Worm (Caenorhabditis elegans) whole organism, L4 larva: ENCODE data around the gene C27C12.1.

Experiments
- F26F4.8 ChIP-seq: fragments of 200-800 bp; sonication (Bioruptor generic); conservative IDR thresholded peaks from 2 replicates; pipeline ENCODE4 v1.3.6; 2022; ENCODE audit warnings: missing genetic modification characterization, missing compliant biosample characterization
- F37D6.2 ChIP-seq: sonication (generic microtip); optimal IDR thresholded peaks from 2 replicates; lab custom pipeline; 2016; ENCODE audit warnings: mild to moderate bottlenecking, missing genetic modification characterization, missing compliant biosample characterization
- F44E2.7 ChIP-seq: fragments of 200-800 bp; sonication (Bioruptor generic); IDR thresholded peaks from 2 replicates; pipeline ENCODE4 v2.1.2; 2022; ENCODE audit warnings: missing genetic modification characterization, missing compliant biosample characterization
- F49E8.2 ChIP-seq: sonication (generic microtip); optimal IDR thresholded peaks from 2 replicates; lab custom pipeline; 2016; ENCODE audit warnings: missing compliant biosample characterization, mild to moderate bottlenecking, missing genetic modification characterization, borderline replicate concordance
- Y75B8A.6 ChIP-seq: fragments of 200-800 bp; sonication (Bioruptor generic); IDR thresholded peaks from 2 replicates; pipeline ENCODE4 v1.3.6; 2022; ENCODE audit warnings: missing genetic modification reagents, missing genetic modification characterization, missing compliant biosample characterization
- aha-1 ChIP-seq: fragments of 150-350 bp; peaks from one replicate; lab custom pipeline; 2014; ENCODE audit warnings: missing biosample characterization, missing genetic modification characterization
- aly-2 ChIP-seq: sonication (generic microtip); optimal IDR thresholded peaks from 2 replicates; lab custom pipeline; 2018; ENCODE audit warnings: missing biosample characterization, missing genetic modification characterization
- ama-1 ChIP-seq: fragments of 150-350 bp; optimal IDR thresholded peaks from 2 replicates; lab custom pipeline; 2014; ENCODE audit warnings: inconsistent platforms, mixed read lengths
- arid-1 ChIP-seq: fragments of 200-800 bp; sonication (Bioruptor generic); conservative IDR thresholded peaks from 2 replicates; pipeline ENCODE4 v1.3.6; 2022; ENCODE audit warnings: missing genetic modification reagents, missing genetic modification characterization, missing compliant biosample characterization
- attf-4 ChIP-seq: sonication (generic microtip); optimal IDR thresholded peaks from 3 replicates; lab custom pipeline; 2017; ENCODE audit warnings: missing biosample characterization, missing genetic modification characterization
- ceh-32 ChIP-seq: sonication (generic microtip); optimal IDR thresholded peaks from 2 replicates; lab custom pipeline; 2016; ENCODE audit warnings: mild to moderate bottlenecking, missing genetic modification characterization, missing compliant biosample characterization; ENCODE audit not compliant: poor library complexity
- ceh-62 ChIP-seq: sonication (generic microtip); optimal IDR thresholded peaks from 2 replicates; lab custom pipeline; 2017; ENCODE audit warnings: missing biosample characterization, missing genetic modification characterization
- ceh-82 ChIP-seq: sonication (generic microtip); optimal IDR thresholded peaks from 2 replicates; lab custom pipeline; 2017; ENCODE audit warnings: missing biosample characterization, missing genetic modification characterization
- ctbp-1 ChIP-seq: fragments of 200-800 bp; sonication (Bioruptor generic); IDR thresholded peaks from 2 replicates; pipeline ENCODE4 v1.3.6; 2022; ENCODE audit warnings: missing genetic modification reagents, missing genetic modification characterization, missing compliant biosample characterization
- daf-12 ChIP-seq: fragments of 150-350 bp; optimal IDR thresholded peaks from 2 replicates; lab custom pipeline; 2014; ENCODE audit warnings: missing biosample characterization, missing genetic modification reagents, missing genetic modification characterization
- daf-16 ChIP-seq, 3 experiments: sonication (generic microtip); optimal IDR thresholded peaks; 2 replicates each; lab custom pipeline; 2016 to 2017; ENCODE audit warnings: missing genetic modification characterization in 3 of 3, missing genetic modification reagents in 3 of 3, mild to moderate bottlenecking in 2 of 3, missing compliant biosample characterization in 2 of 3, missing biosample characterization in 1 of 3, moderate library complexity in 1 of 3
- dmd-9 ChIP-seq: fragments of 200-800 bp; sonication (Bioruptor generic); IDR thresholded peaks from 2 replicates; pipeline ENCODE4 v1.3.6; 2022; ENCODE audit warnings: missing genetic modification reagents, missing genetic modification characterization, missing compliant biosample characterization
- dpl-1 ChIP-seq: fragments of 150-350 bp; optimal IDR thresholded peaks from 2 replicates; lab custom pipeline; 2014; ENCODE audit warnings: missing biosample characterization, missing genetic modification reagents, missing genetic modification characterization
- duxl-1 ChIP-seq: sonication (generic microtip); optimal IDR thresholded peaks from 2 replicates; lab custom pipeline; 2016; ENCODE audit warnings: mild to moderate bottlenecking, missing genetic modification characterization, moderate library complexity, missing compliant biosample characterization; ENCODE audit not compliant: poor library complexity
- egl-43 ChIP-seq: fragments of 200-800 bp; sonication (Bioruptor generic); IDR thresholded peaks from 2 replicates; pipeline ENCODE4 v1.3.6; 2022; ENCODE audit warnings: missing genetic modification reagents, missing genetic modification characterization, missing compliant biosample characterization
- fkh-10 ChIP-seq: fragments of 150-350 bp; optimal IDR thresholded peaks from 2 replicates; lab custom pipeline; 2014; ENCODE audit warnings: missing biosample characterization, missing genetic modification reagents, missing genetic modification characterization
- fos-1 ChIP-seq: fragments of 150-350 bp; optimal IDR thresholded peaks from 2 replicates; lab custom pipeline; 2014; ENCODE audit warnings: missing biosample characterization, missing genetic modification characterization
- gei-8 ChIP-seq: fragments of 200-800 bp; sonication (Bioruptor generic); optimal IDR thresholded peaks from 2 replicates; lab custom pipeline; 2018; ENCODE audit warnings: mild to moderate bottlenecking, missing genetic modification characterization, missing compliant biosample characterization
- hmg-1.1 ChIP-seq: fragments of 200-800 bp; sonication (Bioruptor generic); IDR thresholded peaks from 2 replicates; pipeline ENCODE4 v1.3.6; 2022; ENCODE audit warnings: missing genetic modification reagents, missing genetic modification characterization, missing compliant biosample characterization
- jun-1 ChIP-seq: fragments of 150-350 bp; optimal IDR thresholded peaks from 2 replicates; lab custom pipeline; 2014; ENCODE audit warnings: missing biosample characterization, missing genetic modification reagents, missing genetic modification characterization
- lin-1 ChIP-seq: fragments of 200-800 bp; sonication (Bioruptor generic); IDR thresholded peaks from 2 replicates; pipeline ENCODE4 v1.3.6; 2022; ENCODE audit warnings: missing genetic modification reagents, missing genetic modification characterization, missing compliant biosample characterization
- lin-38 ChIP-seq: fragments of 200-800 bp; sonication (Bioruptor generic); IDR thresholded peaks from 2 replicates; pipeline ENCODE4 v1.3.6; 2022; ENCODE audit warnings: missing genetic modification reagents, missing genetic modification characterization, missing compliant biosample characterization
- lsy-2 ChIP-seq, 2 experiments: fragments of 150-350 bp in 1 of 2; sonication (generic microtip) in 1 of 2; optimal IDR thresholded peaks; 2 replicates each; lab custom pipeline; 2014 to 2017; ENCODE audit warnings: missing biosample characterization in 2 of 2, missing genetic modification characterization in 2 of 2
- madf-5 ChIP-seq, 2 experiments: fragments of 200-800 bp; sonication (Bioruptor generic); IDR thresholded peaks; 2 replicates each; pipeline ENCODE4 v1.3.6; 2022; ENCODE audit warnings: missing compliant biosample characterization in 2 of 2, missing genetic modification characterization in 2 of 2
- madf-9 ChIP-seq: fragments of 200-800 bp; sonication (Bioruptor generic); conservative IDR thresholded peaks from 2 replicates; pipeline ENCODE4 v1.3.6; 2022; ENCODE audit warnings: missing genetic modification reagents, missing genetic modification characterization, missing compliant biosample characterization
- mdl-1 ChIP-seq, 2 experiments: fragments of 150-350 bp in 1 of 2; sonication (generic microtip) in 1 of 2; optimal IDR thresholded peaks; 2 replicates each; lab custom pipeline; 2014 to 2017; ENCODE audit warnings: missing biosample characterization in 2 of 2, missing genetic modification characterization in 2 of 2
- mdt-29 ChIP-seq: fragments of 200-800 bp; sonication (Bioruptor generic); IDR thresholded peaks from 2 replicates; pipeline ENCODE4 v1.3.6; 2022; ENCODE audit warnings: missing genetic modification reagents, missing genetic modification characterization, missing compliant biosample characterization
- mep-1 ChIP-seq: fragments of 150-350 bp; sonication (generic microtip); optimal IDR thresholded peaks from 3 replicates; lab custom pipeline; 2014; ENCODE audit warnings: missing biosample characterization, missing genetic modification characterization
- mes-2 ChIP-seq: sonication (generic microtip); optimal IDR thresholded peaks from 2 replicates; lab custom pipeline; 2016; ENCODE audit warnings: missing genotype, mild to moderate bottlenecking, missing genetic modification characterization, missing compliant biosample characterization; ENCODE audit not compliant: poor library complexity, severe bottlenecking
- nhr-10 ChIP-seq: fragments of 150-350 bp; optimal IDR thresholded peaks from 2 replicates; lab custom pipeline; 2014; ENCODE audit warnings: missing biosample characterization, missing genetic modification characterization
- nhr-28 ChIP-seq: fragments of 150-350 bp; optimal IDR thresholded peaks from 2 replicates; lab custom pipeline; 2014; ENCODE audit warnings: missing biosample characterization, missing genetic modification characterization
- nhr-41 ChIP-seq: fragments of 200-800 bp; sonication (Bioruptor generic); IDR thresholded peaks from 2 replicates; pipeline ENCODE4 v1.3.6; 2022; ENCODE audit warnings: missing genetic modification reagents, missing genetic modification characterization, missing compliant biosample characterization
- nhr-42 ChIP-seq: fragments of 200-800 bp; sonication (Bioruptor generic); IDR thresholded peaks from 2 replicates; pipeline ENCODE4 v1.3.6; 2022; ENCODE audit warnings: missing genetic modification characterization, missing compliant biosample characterization
- nhr-48 ChIP-seq: sonication (generic microtip); optimal IDR thresholded peaks from 2 replicates; lab custom pipeline; 2016; ENCODE audit warnings: mild to moderate bottlenecking, missing genetic modification characterization, missing compliant biosample characterization
- nhr-77 ChIP-seq: fragments of 150-350 bp; optimal IDR thresholded peaks from 2 replicates; lab custom pipeline; 2014; ENCODE audit warnings: missing biosample characterization, missing genetic modification characterization
- pha-4 ChIP-seq, 2 experiments: fragments of 150-350 bp in 1 of 2; fragments of 200-800 bp in 1 of 2; sonication (Bioruptor generic) in 1 of 2; IDR thresholded peaks in 1 of 2; optimal IDR thresholded peaks in 1 of 2; 2 replicates each; pipeline versions ENCODE4 v1.3.6 to Lab custom; 2014 to 2022; ENCODE audit warnings: missing genetic modification characterization in 2 of 2, missing genetic modification reagents in 2 of 2, missing biosample characterization in 1 of 2, missing compliant biosample characterization in 1 of 2
- php-3 ChIP-seq: fragments of 200-800 bp; sonication (Bioruptor generic); IDR thresholded peaks from 2 replicates; pipeline ENCODE4 v1.3.6; 2022; ENCODE audit warnings: missing genetic modification reagents, missing genetic modification characterization, missing compliant biosample characterization
- rbr-2 ChIP-seq: sonication (generic microtip); optimal IDR thresholded peaks from 2 replicates; lab custom pipeline; 2016; ENCODE audit warnings: missing genotype, missing genetic modification characterization, missing compliant biosample characterization
- sdz-12 ChIP-seq: fragments of 200-800 bp; sonication (Bioruptor generic); optimal IDR thresholded peaks from 2 replicates; lab custom pipeline; 2018; ENCODE audit warnings: mild to moderate bottlenecking, missing genetic modification characterization, missing compliant biosample characterization
- snpc-1.2 ChIP-seq: fragments of 200-800 bp; sonication (Bioruptor generic); IDR thresholded peaks from 2 replicates; pipeline ENCODE4 v1.3.6; 2022; ENCODE audit warnings: missing genetic modification reagents, missing genetic modification characterization, missing compliant biosample characterization
- snpc-4 ChIP-seq: fragments of 150-350 bp; optimal IDR thresholded peaks from 2 replicates; lab custom pipeline; 2014; ENCODE audit warnings: missing biosample characterization, missing genetic modification characterization
- tra-1 ChIP-seq: fragments of 200-800 bp; sonication (Bioruptor generic); IDR thresholded peaks from 2 replicates; pipeline ENCODE4 v1.3.6; 2022; ENCODE audit warnings: missing genetic modification reagents, missing genetic modification characterization, missing compliant biosample characterization
- unc-130 ChIP-seq: sonication (generic microtip); optimal IDR thresholded peaks from 2 replicates; lab custom pipeline; 2016; ENCODE audit warnings: missing genetic modification reagents, missing genetic modification characterization, missing compliant biosample characterization
- unc-39 ChIP-seq: sonication (generic microtip); optimal IDR thresholded peaks from 2 replicates; lab custom pipeline; 2017; ENCODE audit warnings: missing biosample characterization, missing genetic modification characterization
- vab-7 ChIP-seq: fragments of 200-800 bp; sonication (Bioruptor generic); IDR thresholded peaks from 2 replicates; pipeline ENCODE4 v1.3.6; 2022; ENCODE audit warnings: missing genetic modification reagents, missing genetic modification characterization, missing compliant biosample characterization
- zag-1 ChIP-seq: fragments of 150-350 bp; optimal IDR thresholded peaks from 2 replicates; lab custom pipeline; 2014; ENCODE audit warnings: missing biosample characterization, missing genetic modification characterization
- ztf-11 ChIP-seq: fragments of 150-350 bp; optimal IDR thresholded peaks from 2 replicates; lab custom pipeline; 2014; ENCODE audit warnings: missing biosample characterization, missing genetic modification characterization

C27C12.1 gene

ce11 chrX:14816717-14817116, 36.8 kb downstream of the C27C12.1 start (continued):
- TF ChIP-seq ama-1 (peak; percentile 19), vab-7 (GFP tag; lab: Robert Waterston, UW) (no peak), mdt-29 (GFP tag; lab: Robert Waterston, UW) (no peak), gei-8 (GFP tag; lab: Kevin White, UChicago) (no peak), snpc-4 (tag; lab: Kevin White, UChicago) (no peak), mep-1 (tag; lab: Kevin White, UChicago) (peak; percentile 6), nhr-28 (tag; lab: Kevin White, UChicago) (peak; percentile 83), aha-1 (tag; lab: Kevin White, UChicago) (no peak), madf-9 (GFP tag; lab: Robert Waterston, UW) (no peak), Y75B8A.6 (no peak), madf-5 (GFP tag; IDR thresholded peaks at IDR 0.05; lab: Robert Waterston, UW) (no peak), ztf-11 (tag; lab: Kevin White, UChicago) (no peak), daf-16 (GFP tag; optimal IDR thresholded peaks at IDR 0.05; lab: Kevin White, UChicago) (no peak), daf-16 (tag; optimal IDR thresholded peaks at IDR 0.05; lab: Kevin White, UChicago) (peak; percentile 81), egl-43 (GFP tag; lab: Robert Waterston, UW) (no peak), zag-1 (tag; lab: Kevin White, UChicago) (no peak), arid-1 (GFP tag; lab: Robert Waterston, UW) (no peak), nhr-10 (no peak), unc-39 (tag; lab: Kevin White, UChicago) (no peak), duxl-1 (tag; lab: Kevin White, UChicago) (no peak), snpc-1.2 (GFP tag; lab: Robert Waterston, UW) (no peak), unc-130 (GFP tag; lab: Kevin White, UChicago) (no peak), lsy-2 (tag; optimal IDR thresholded peaks at IDR 0.05; lab: Kevin White, UChicago) (no peak), php-3 (GFP tag; lab: Robert Waterston, UW) (peak; percentile 90), aly-2 (no peak), F44E2.7 (GFP tag; lab: Robert Waterston, UW) (no peak), fkh-10 (no peak), nhr-48 (tag; lab: Kevin White, UChicago) (no peak), tra-1 (GFP tag; lab: Robert Waterston, UW) (0 out of 2 replicates have a peak, but pooled peaks have one; percentile 64), lin-38 (GFP tag; lab: Robert Waterston, UW) (no peak), pha-4 (GFP tag; IDR thresholded peaks at IDR 0.05; lab: Robert Waterston, UW) (peak; percentile 22; the same call in 1 of the 2 replicates), pha-4 (tag; optimal IDR thresholded peaks at IDR 0.05; lab: Kevin White, UChicago) (no peak), ctbp-1 (GFP tag; lab: Robert Waterston, UW) (no peak), mdl-1 (tag; optimal IDR thresholded peaks at IDR 0.05; lab: Kevin White, UChicago) (peak in 1 of 2 experiments; percentile 45), fos-1 (no peak), jun-1 (tag; lab: Kevin White, UChicago) (no peak), daf-12 (no peak), F49E8.2 (tag; lab: Kevin White, UChicago) (no peak), F26F4.8 (GFP tag; lab: Robert Waterston, UW) (no peak), sdz-12 (GFP tag; lab: Kevin White, UChicago) (no peak), dpl-1 (GFP tag; lab: Kevin White, UChicago) (no peak), dmd-9 (GFP tag; lab: Robert Waterston, UW) (no peak), attf-4 (tag; lab: Kevin White, UChicago) (no peak), lin-1 (GFP tag; lab: Robert Waterston, UW) (peak; percentile 51; the same call in 1 of the 2 replicates), nhr-77 (tag; lab: Kevin White, UChicago) (peak; percentile 60), F37D6.2 (tag; lab: Kevin White, UChicago) (no peak), hmg-1.1 (GFP tag; lab: Robert Waterston, UW) (no peak), mes-2 (tag; lab: Kevin White, UChicago) (no peak), ceh-32 (tag; lab: Kevin White, UChicago) (no peak), nhr-42 (GFP tag; lab: Robert Waterston, UW) (no peak), ceh-82 (no peak), rbr-2 (no peak), nhr-41 (no peak), ceh-62 (tag; lab: Kevin White, UChicago) (no peak)
